Fruit fly (Drosophila melanogaster): Measurements from ENCODE around the gene CG32023.

The CG32023 gene

DNA sequence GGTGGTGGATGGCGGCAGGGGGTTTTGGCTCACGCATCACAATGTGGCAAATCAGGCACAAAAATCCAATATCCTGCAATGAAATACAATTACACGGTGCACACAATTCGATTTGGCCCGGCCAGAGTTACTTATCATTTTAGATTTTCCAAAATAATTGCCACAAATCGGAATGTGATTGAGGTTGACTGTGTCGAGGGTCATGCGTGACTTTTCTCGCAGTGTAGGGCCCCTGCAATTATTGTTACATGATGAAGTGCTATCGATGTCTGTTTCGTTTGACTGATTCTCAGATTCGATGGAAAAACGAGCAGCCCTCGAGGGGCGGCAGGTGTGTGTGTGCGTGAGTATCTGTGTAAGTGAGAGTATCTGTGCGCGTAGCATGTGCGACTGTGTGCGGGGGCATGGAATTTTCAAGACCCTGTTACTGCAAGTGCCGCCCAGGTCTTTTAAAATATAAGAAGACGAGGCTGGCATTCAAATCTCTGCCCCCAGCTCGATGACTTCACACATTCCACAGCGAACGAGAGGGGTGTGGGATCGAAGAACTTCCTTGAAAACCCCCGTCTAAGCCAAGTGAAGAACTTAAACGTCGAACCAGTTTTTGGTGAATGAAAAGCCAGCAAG lies 20.5 kb upstream of the CG32023 start:
- TF ChIP-seq Hr39 (GFP tag; optimal IDR thresholded peaks at IDR 0.05) (peak; percentile 33), CG6163 (GFP tag; IDR thresholded peaks at IDR 0.05) (0 out of 3 replicates have a peak, but pooled peaks have one; percentile 7), CG3919 (GFP tag; optimal IDR thresholded peaks at IDR 0.05) (peak; percentile 22), CG31627 (GFP tag; optimal IDR thresholded peaks at IDR 0.05) (peak; percentile 12), spab (GFP tag; optimal IDR thresholded peaks at IDR 0.05) (peak; percentile 22), CG11762 (GFP tag; optimal IDR thresholded peaks at IDR 0.05; ENCODE audit: insufficient read depth) (peak; percentile 12), Hr4 (GFP tag; optimal IDR thresholded peaks at IDR 0.05) (no peak), svp (GFP tag) (peak; percentile 58), fd59A (GFP tag; optimal IDR thresholded peaks at IDR 0.05) (no peak), Blimp-1 (GFP tag; optimal IDR thresholded peaks at IDR 0.05) (peak; percentile 1), Eip78C (GFP tag) (peak; percentile 6), topi (GFP tag; optimal IDR thresholded peaks at IDR 0.05) (no peak)

DNA sequence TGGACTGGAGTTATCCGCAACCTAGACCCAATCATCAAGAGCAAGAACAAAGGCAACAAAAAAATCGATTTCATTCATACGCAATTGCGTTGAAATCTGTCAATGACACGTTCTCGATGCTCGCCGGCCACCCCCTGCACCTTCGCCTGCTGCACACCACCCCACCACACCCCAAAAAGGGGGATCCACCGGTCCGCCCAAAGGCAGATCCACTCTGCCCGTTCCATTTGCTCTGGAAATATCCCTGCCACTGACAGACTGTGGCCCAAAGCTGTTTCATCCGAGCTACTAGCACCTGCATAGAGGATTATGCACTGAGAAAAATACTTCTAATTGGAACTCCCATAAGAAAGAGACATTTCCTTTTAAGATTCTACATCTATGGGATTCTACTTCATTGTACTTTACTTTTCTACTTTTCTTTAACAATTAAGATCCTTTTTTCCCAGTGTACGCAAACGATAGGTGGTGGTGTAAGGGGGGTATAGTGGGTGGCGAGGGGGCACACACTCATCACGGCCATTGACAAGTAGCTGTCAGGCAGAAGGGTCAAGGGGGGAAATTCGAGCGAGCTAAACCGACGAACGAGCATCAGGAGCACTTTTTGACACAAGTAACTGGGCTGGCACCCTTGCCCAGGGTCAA lies 19.9 kb upstream of the CG32023 start:
- TF ChIP-seq fkh (GFP tag; optimal IDR thresholded peaks at IDR 0.05) (no peak), Sox14 (GFP tag; optimal IDR thresholded peaks at IDR 0.05) (peak; percentile 76), CG6808 (GFP tag; optimal IDR thresholded peaks at IDR 0.05) (peak; percentile 78), cyc (GFP tag; optimal IDR thresholded peaks at IDR 0.05) (peak; percentile 48), eg (GFP tag; IDR thresholded peaks at IDR 0.05) (peak; percentile 71), CG11762 (GFP tag; optimal IDR thresholded peaks at IDR 0.05; ENCODE audit: insufficient read depth) (no peak), CG11294 (GFP tag; IDR thresholded peaks at IDR 0.05) (no peak), lz (GFP tag; optimal IDR thresholded peaks at IDR 0.05) (peak; percentile 45), CG4318 (GFP tag; optimal IDR thresholded peaks at IDR 0.05) (peak; percentile 22), Met (GFP tag; optimal IDR thresholded peaks at IDR 0.05) (peak; percentile 55), Gug (GFP tag; IDR thresholded peaks at IDR 0.05) (peak; percentile 53; the same call in 1 of the 2 replicates), Eip93F (GFP tag; optimal IDR thresholded peaks at IDR 0.05) (no peak), dsx (GFP tag; optimal IDR thresholded peaks at IDR 0.05; ENCODE audit: poor library complexity, severe bottlenecking) (peak; percentile 69), Ets96B (tag; optimal IDR thresholded peaks at IDR 0.05) (peak; percentile 78), CG32006 (GFP tag; optimal IDR thresholded peaks at IDR 0.05) (peak; percentile 53), acj6 (GFP tag; optimal IDR thresholded peaks at IDR 0.05) (peak; percentile 83), CG3919 (GFP tag; optimal IDR thresholded peaks at IDR 0.05) (peak; percentile 46), net (GFP tag; optimal IDR thresholded peaks at IDR 0.05) (peak; percentile 75), CG8632 (GFP tag; optimal IDR thresholded peaks at IDR 0.05) (peak; percentile 79), CG10631 (GFP tag; optimal IDR thresholded peaks at IDR 0.05) (peak; percentile 66), Eip75B (GFP tag; optimal IDR thresholded peaks at IDR 0.05) (peak; percentile 51), Smox (GFP tag; optimal IDR thresholded peaks at IDR 0.05) (peak; percentile 47), Ets21C (GFP tag; optimal IDR thresholded peaks at IDR 0.05) (no peak), Sox102F (GFP tag; optimal IDR thresholded peaks at IDR 0.05) (peak; percentile 50), Lpt (GFP tag; optimal IDR thresholded peaks at IDR 0.05) (peak; percentile 11), Blimp-1 (GFP tag; optimal IDR thresholded peaks at IDR 0.05) (no peak), ss (GFP tag; optimal IDR thresholded peaks at IDR 0.05) (peak; percentile 76 to 81), CG34406 (GFP tag; optimal IDR thresholded peaks at IDR 0.05) (peak; percentile 79), CG16779 (tag; optimal IDR thresholded peaks at IDR 0.05) (no peak), vri (GFP tag; optimal IDR thresholded peaks at IDR 0.05) (no peak), CG8319 (GFP tag; optimal IDR thresholded peaks at IDR 0.05) (peak; percentile 30), svp (GFP tag) (peak; percentile 78), fd85E (GFP tag; optimal IDR thresholded peaks at IDR 0.05) (no peak), CG6163 (GFP tag; IDR thresholded peaks at IDR 0.05) (peak; percentile 86), esn (GFP tag; optimal IDR thresholded peaks at IDR 0.05) (peak; percentile 57), Hr39 (GFP tag; optimal IDR thresholded peaks at IDR 0.05) (peak; percentile 73), OdsH (GFP tag; optimal IDR thresholded peaks at IDR 0.05) (peak; percentile 81), Sox15 (GFP tag; optimal IDR thresholded peaks at IDR 0.05) (peak; percentile 68), salr (GFP tag; optimal IDR thresholded peaks at IDR 0.05) (peak; percentile 67 to 83), topi (GFP tag; optimal IDR thresholded peaks at IDR 0.05) (peak; percentile 35), Hr38 (GFP tag; optimal IDR thresholded peaks at IDR 0.05) (no peak), Hr4 (GFP tag; optimal IDR thresholded peaks at IDR 0.05) (peak; percentile 41), pdm3 (GFP tag; optimal IDR thresholded peaks at IDR 0.05) (peak; percentile 67)
